Fruit fly (Drosophila melanogaster): ENCODE measurements around the gene CG33223.
A peak's percentile ranks its signal among the peaks of the same experiment; 100 is the strongest.

Gene CG33223

DNA sequence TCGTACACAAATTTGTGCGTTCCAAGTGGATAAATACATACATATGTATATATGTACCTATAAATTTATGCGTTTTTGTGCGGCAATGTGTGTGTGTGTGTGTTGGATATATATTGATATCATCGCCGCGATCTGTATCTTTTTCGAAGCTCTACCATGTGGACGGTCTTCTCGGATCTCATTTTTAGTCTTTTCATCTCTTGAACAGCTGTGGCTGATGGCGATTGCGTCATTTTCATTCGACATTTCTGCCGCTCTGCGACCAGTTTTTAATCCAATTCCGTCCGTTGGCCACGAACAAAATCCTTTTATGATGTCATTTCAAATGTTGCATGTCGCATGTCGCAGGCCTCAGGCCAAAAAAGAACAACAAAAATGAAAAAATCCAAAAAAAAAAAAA is 36.8 kb upstream of the CG33223 start (continued):
- TF ChIP-seq Mad (GFP tag; optimal IDR thresholded peaks at IDR 0.05) (no peak), Atf-2 (GFP tag; optimal IDR thresholded peaks at IDR 0.05) (no peak), sens (GFP tag) (peak; percentile 61), CTCF (GFP tag; optimal IDR thresholded peaks at IDR 0.05) (no peak), Sin3A (optimal IDR thresholded peaks at IDR 0.05) (no peak), CoRest (tag; optimal IDR thresholded peaks at IDR 0.05) (no peak), CG13894 (tag; optimal IDR thresholded peaks at IDR 0.05) (peak; percentile 51), Adf1 (GFP tag; IDR thresholded peaks at IDR 0.05) (no peak), CG30403 (GFP tag; optimal IDR thresholded peaks at IDR 0.05) (no peak), CG14667 (GFP tag; IDR thresholded peaks at IDR 0.05) (no peak), D (optimal IDR thresholded peaks at IDR 0.05) (no peak), D (GFP tag; optimal IDR thresholded peaks at IDR 0.05) (no peak), wek (GFP tag; optimal IDR thresholded peaks at IDR 0.05) (no peak), CHES-1-like (GFP tag; optimal IDR thresholded peaks at IDR 0.05) (no peak), CG4282 (GFP tag; optimal IDR thresholded peaks at IDR 0.05) (no peak), cg (GFP tag; optimal IDR thresholded peaks at IDR 0.05) (peak; percentile 34), CG9817 (tag; optimal IDR thresholded peaks at IDR 0.05) (no peak), CG15011 (GFP tag; optimal IDR thresholded peaks at IDR 0.05) (no peak), Pdp1 (GFP tag; optimal IDR thresholded peaks at IDR 0.05) (peak in 1 of 2 experiments; percentile 83), Stat92E (GFP tag; optimal IDR thresholded peaks at IDR 0.05) (no peak), CG2678 (tag; optimal IDR thresholded peaks at IDR 0.05) (no peak), D19B (GFP tag; optimal IDR thresholded peaks at IDR 0.05) (no peak), repo (GFP tag; optimal IDR thresholded peaks at IDR 0.05) (no peak), CG31224 (GFP tag; IDR thresholded peaks at IDR 0.05) (no peak), GATAe (GFP tag; conservative IDR thresholded peaks at IDR 0.05) (no peak), crp (GFP tag; optimal IDR thresholded peaks at IDR 0.05) (peak in 1 of 2 experiments; percentile 3), Sox100B (GFP tag; optimal IDR thresholded peaks at IDR 0.05) (no peak), ase (GFP tag; IDR thresholded peaks at IDR 0.05) (no peak), CG16779 (GFP tag; IDR thresholded peaks at IDR 0.05) (no peak)

DNA sequence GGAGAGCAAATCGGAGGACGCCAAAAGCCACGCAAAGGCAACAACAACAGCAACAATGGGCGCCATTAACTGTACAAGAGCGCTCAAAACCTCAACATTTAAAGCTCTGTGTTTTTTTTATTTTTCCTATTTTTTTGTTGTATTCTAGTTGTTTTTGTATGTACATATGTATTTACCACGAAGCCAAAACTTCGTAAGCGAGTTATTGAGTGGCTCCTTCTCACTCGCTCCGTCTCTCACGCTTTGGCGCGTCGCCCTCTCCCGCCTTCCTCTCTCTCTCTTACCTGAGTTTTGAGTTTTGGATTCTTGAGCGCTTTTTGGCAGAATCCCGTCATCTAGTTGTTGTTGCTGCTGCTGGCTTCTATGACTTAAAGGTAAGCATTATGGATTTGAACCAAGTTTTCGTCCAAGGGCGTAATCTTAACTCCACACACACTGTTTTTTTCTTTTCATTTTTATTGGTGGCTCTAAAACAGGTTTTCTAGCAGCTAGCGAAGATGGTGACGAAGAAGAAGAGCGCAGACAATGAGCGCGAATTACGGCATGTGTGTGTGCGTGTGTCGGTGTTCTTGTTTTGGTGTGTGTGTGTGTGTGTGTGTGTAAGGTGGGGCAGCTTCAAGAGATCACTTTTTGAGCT is 34.5 kb upstream of the CG33223 start:
- TF ChIP-seq CG9932 (GFP tag; IDR thresholded peaks at IDR 0.05) (no peak), CG7987 (GFP tag; optimal IDR thresholded peaks at IDR 0.05) (no peak), CG10147 (GFP tag; optimal IDR thresholded peaks at IDR 0.05) (no peak), kni (GFP tag; optimal IDR thresholded peaks at IDR 0.05) (peak; percentile 77), lmd (GFP tag; IDR thresholded peaks at IDR 0.05) (no peak), Mad (GFP tag; optimal IDR thresholded peaks at IDR 0.05) (no peak), Vsx1 (GFP tag; optimal IDR thresholded peaks at IDR 0.05) (no peak), chinmo (GFP tag; IDR thresholded peaks at IDR 0.05; ENCODE audit: partially characterized antibody) (peak; percentile 75; the same call in 1 of the 4 replicates), Dll (GFP tag; IDR thresholded peaks at IDR 0.05; ENCODE audit: partially characterized antibody) (no peak), tio (GFP tag; optimal IDR thresholded peaks at IDR 0.05) (no peak), HmgD (GFP tag; optimal IDR thresholded peaks at IDR 0.05) (no peak), caup (GFP tag; optimal IDR thresholded peaks at IDR 0.05; ENCODE audit: severe bottlenecking) (no peak), abd-A (tag; optimal IDR thresholded peaks at IDR 0.05) (peak; percentile 51), Drgx (GFP tag; IDR thresholded peaks at IDR 0.05) (0 out of 2 replicates have a peak, but pooled peaks have one; percentile 18), chm (GFP tag; IDR thresholded peaks at IDR 0.05) (0 out of 2 replicates have a peak, but pooled peaks have one; percentile 23), CG1647 (GFP tag; optimal IDR thresholded peaks at IDR 0.05) (no peak), sqz (GFP tag; optimal IDR thresholded peaks at IDR 0.05) (peak; percentile 54), C15 (GFP tag; IDR thresholded peaks at IDR 0.05) (no peak), ato (GFP tag; IDR thresholded peaks at IDR 0.05; ENCODE audit: partially characterized antibody) (no peak), CG11504 (tag; optimal IDR thresholded peaks at IDR 0.05) (no peak), pfk (GFP tag; optimal IDR thresholded peaks at IDR 0.05) (no peak), CG3838 (GFP tag; optimal IDR thresholded peaks at IDR 0.05) (no peak), Ets65A (GFP tag) (no peak), CG1792 (GFP tag; optimal IDR thresholded peaks at IDR 0.05) (no peak)
